Worm (Caenorhabditis elegans) whole organism, late embryonic: ENCODE measurements around the gene ubc-24.

Source experiments
- C08G9.2 ChIP-seq: sonication (generic microtip); optimal IDR thresholded peaks from 2 replicates; lab custom pipeline; 2016; ENCODE audit warnings: mild to moderate bottlenecking, missing genetic modification characterization, moderate library complexity, missing compliant biosample characterization
- ceh-18 ChIP-seq: sonication (generic microtip); optimal IDR thresholded peaks from 2 replicates; lab custom pipeline; 2016; ENCODE audit warnings: missing genetic modification characterization, missing compliant biosample characterization
- ceh-31 ChIP-seq: sonication (generic microtip); optimal IDR thresholded peaks from 2 replicates; lab custom pipeline; 2016; ENCODE audit warnings: missing genetic modification characterization, missing compliant biosample characterization
- elt-2 ChIP-seq: sonication (generic microtip); optimal IDR thresholded peaks from 2 replicates; lab custom pipeline; 2016; ENCODE audit warnings: missing genetic modification reagents, missing genetic modification characterization, missing compliant biosample characterization
- ets-4 ChIP-seq: sonication (generic microtip); optimal IDR thresholded peaks from 2 replicates; lab custom pipeline; 2016; ENCODE audit warnings: missing genetic modification characterization, missing compliant biosample characterization
- fax-1 ChIP-seq: sonication (generic microtip); optimal IDR thresholded peaks from 2 replicates; lab custom pipeline; 2016; ENCODE audit warnings: missing genotype, missing genetic modification characterization, missing compliant biosample characterization
- lim-6 ChIP-seq: sonication (generic microtip); optimal IDR thresholded peaks from 2 replicates; lab custom pipeline; 2016; ENCODE audit warnings: missing genetic modification characterization, missing compliant biosample characterization
- sdc-2 ChIP-seq: sonication (generic microtip); optimal IDR thresholded peaks from 2 replicates; lab custom pipeline; 2016; ENCODE audit warnings: missing genotype, missing genetic modification characterization, missing compliant biosample characterization
- tbx-7 ChIP-seq: sonication (generic microtip); optimal IDR thresholded peaks from 2 replicates; lab custom pipeline; 2016; ENCODE audit warnings: missing genotype, missing genetic modification characterization, missing compliant biosample characterization
- unc-55 ChIP-seq: sonication (generic microtip); optimal IDR thresholded peaks from 2 replicates; lab custom pipeline; 2017; ENCODE audit warnings: missing biosample characterization, missing genetic modification reagents, missing genetic modification characterization

The ubc-24 gene

ce11 chrII:8451425-8451824 is 46.0 kb downstream of the ubc-24 start:
- no peak for TF ChIP-seq ceh-18 (tag; lab: Kevin White, UChicago)
- no peak for TF ChIP-seq sdc-2 (tag; lab: Kevin White, UChicago)

ce11 chrII:8454513-8454912 is 49.1 kb downstream of the ubc-24 start, which contains the start of gene F22B5.5:
TSS of gene F22B5.5 (minus strand) at chrII:8454613.
- TF ChIP-seq ceh-31 = no peak

- no peak for TF ChIP-seq unc-55 (GFP tag; lab: Kevin White, UChicago)
- no peak for TF ChIP-seq C08G9.2
- TF ChIP-seq tbx-7 (tag; lab: Kevin White, UChicago) = no peak
- TF ChIP-seq lim-6 = no peak
- no peak for TF ChIP-seq elt-2 (tag; lab: Kevin White, UChicago)
- no peak for TF ChIP-seq fax-1
- no peak for TF ChIP-seq ets-4 (tag; lab: Kevin White, UChicago)
- TF ChIP-seq, all 69 proteins: peak for 0
Measured at ce11 chrII:8456094-8456493, 50.7 kb downstream of the ubc-24 start, which contains the start of gene F22B5.6. TSS of gene F22B5.6 (minus strand) at chrII:8456194.
